Fruit fly (Drosophila melanogaster): ENCODE data around the gene tin.

tin gene

DNA sequence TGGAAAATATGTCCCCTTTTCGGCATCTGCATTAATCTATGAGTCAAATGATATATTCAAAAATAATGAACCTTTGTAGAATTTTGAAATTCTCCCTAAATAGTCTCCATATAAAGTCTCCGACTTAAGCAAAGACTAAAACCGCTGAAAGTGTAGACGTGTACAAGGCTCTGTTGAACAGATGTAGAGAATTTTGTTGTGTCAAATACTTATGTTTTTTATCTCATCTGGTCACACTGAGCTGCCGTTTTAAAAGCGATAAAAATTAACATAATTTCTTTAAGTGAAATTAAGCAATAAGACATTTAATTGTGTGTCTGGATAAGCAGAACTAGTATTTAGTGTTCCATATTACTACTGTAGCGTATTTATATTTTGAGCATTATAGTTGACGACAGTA lies 7.4 kb downstream of the tin start (continued):
- TF ChIP-seq esg (GFP tag; conservative IDR thresholded peaks at IDR 0.05) (no peak), HmgZ (tag; optimal IDR thresholded peaks at IDR 0.05) (peak; percentile 37), gsb-n (tag; optimal IDR thresholded peaks at IDR 0.05) (no peak), CG10431 (GFP tag; optimal IDR thresholded peaks at IDR 0.05) (no peak), CG14014 (GFP tag; IDR thresholded peaks at IDR 0.05) (no peak), CG2712 (tag; optimal IDR thresholded peaks at IDR 0.05) (peak; percentile 52), nmo (GFP tag; optimal IDR thresholded peaks at IDR 0.05) (no peak), CG32772 (GFP tag; IDR thresholded peaks at IDR 0.05) (no peak), CoRest (tag; optimal IDR thresholded peaks at IDR 0.05) (peak; percentile 22), tll (GFP tag; optimal IDR thresholded peaks at IDR 0.05) (no peak), dm (GFP tag; optimal IDR thresholded peaks at IDR 0.05) (no peak), trem (tag; optimal IDR thresholded peaks at IDR 0.05) (peak; percentile 28), sima (GFP tag; optimal IDR thresholded peaks at IDR 0.05) (no peak), Jarid2 (GFP tag; optimal IDR thresholded peaks at IDR 0.05) (peak; percentile 71), pita (GFP tag; optimal IDR thresholded peaks at IDR 0.05) (peak; percentile 70), usp (GFP tag; optimal IDR thresholded peaks at IDR 0.05) (no peak), bcd (GFP tag; optimal IDR thresholded peaks at IDR 0.05) (no peak), phol (tag; optimal IDR thresholded peaks at IDR 0.05) (no peak), Elba2 (GFP tag; optimal IDR thresholded peaks at IDR 0.05) (peak; percentile 90), CG3281 (GFP tag; optimal IDR thresholded peaks at IDR 0.05) (no peak), CG33557 (GFP tag; optimal IDR thresholded peaks at IDR 0.05) (no peak), sr (GFP tag; IDR thresholded peaks at IDR 0.05) (no peak), CG12942 (GFP tag; optimal IDR thresholded peaks at IDR 0.05) (no peak), dysf (GFP tag; IDR thresholded peaks at IDR 0.05) (no peak), Atf-2 (GFP tag; optimal IDR thresholded peaks at IDR 0.05) (no peak), CG1832 (GFP tag; optimal IDR thresholded peaks at IDR 0.05) (no peak), CG11504 (tag; optimal IDR thresholded peaks at IDR 0.05) (no peak), CG16779 (GFP tag; IDR thresholded peaks at IDR 0.05) (no peak), gem (tag; optimal IDR thresholded peaks at IDR 0.05) (no peak), Doc3 (GFP tag; IDR thresholded peaks at IDR 0.05; ENCODE audit: partially characterized antibody) (no peak), CG13624 (GFP tag; optimal IDR thresholded peaks at IDR 0.05) (no peak), Tbp (GFP tag; optimal IDR thresholded peaks at IDR 0.05) (no peak), Side (GFP tag; optimal IDR thresholded peaks at IDR 0.05) (no peak), CG11560 (tag; IDR thresholded peaks at IDR 0.05) (no peak; the same call in 2 of the 3 replicates), Optix (GFP tag; IDR thresholded peaks at IDR 0.05) (no peak), Taf1 (GFP tag; IDR thresholded peaks at IDR 0.05) (no peak), CG8089 (GFP tag; optimal IDR thresholded peaks at IDR 0.05) (no peak), Sry-δ (GFP tag; optimal IDR thresholded peaks at IDR 0.05) (peak; percentile 1), al (GFP tag; IDR thresholded peaks at IDR 0.05) (no peak), HLH4C (GFP tag; IDR thresholded peaks at IDR 0.05; ENCODE audit: partially characterized antibody) (no peak), Dp (GFP tag; optimal IDR thresholded peaks at IDR 0.05) (peak; percentile 46), Nf-YA (GFP tag; IDR thresholded peaks at IDR 0.05) (no peak), CG8765 (GFP tag; IDR thresholded peaks at IDR 0.05) (no peak), CTCF (GFP tag; optimal IDR thresholded peaks at IDR 0.05) (peak; percentile 78), ATbp (GFP tag; optimal IDR thresholded peaks at IDR 0.05) (no peak), nerfin-2 (GFP tag; IDR thresholded peaks at IDR 0.05; ENCODE audit: partially characterized antibody) (peak; percentile 23; the same call in 1 of the 2 replicates), cwo (GFP tag; optimal IDR thresholded peaks at IDR 0.05) (no peak), CG17568 (GFP tag; optimal IDR thresholded peaks at IDR 0.05) (no peak), gt (GFP tag; IDR thresholded peaks at IDR 0.05) (no peak), prd (optimal IDR thresholded peaks at IDR 0.05) (no peak), prd (GFP tag; IDR thresholded peaks at IDR 0.05) (no peak), psq (GFP tag; optimal IDR thresholded peaks at IDR 0.05) (no peak), Oaz (GFP tag; IDR thresholded peaks at IDR 0.05) (no peak)

Measured in whole organism, embryonic.